Fruit fly (Drosophila melanogaster): ENCODE results near the gene mRpS35.

- TF ChIP-seq CTCF (optimal IDR thresholded peaks at IDR 0.05) (no peak), CG8478 (optimal IDR thresholded peaks at IDR 0.05) (no peak)
Measured at dm6 chr3L:2780711-2781110, at the start of gene mRpS35.
